Fruit fly (Drosophila melanogaster) whole organism: Measurements from ENCODE around the gene Larp7.

Experiments
- CG8478 ChIP-seq: fragments of >200 bp; optimal IDR thresholded peaks from 2 replicates; lab custom pipeline; 2018; ENCODE audit warnings: inconsistent platforms
- Dll ChIP-seq: fragments of >200 bp; optimal IDR thresholded peaks from 2 replicates; lab custom pipeline; 2017
- pan ChIP-seq: fragments of >200 bp; optimal IDR thresholded peaks from 2 replicates; lab custom pipeline; 2017
- psq ChIP-seq: fragments of >200 bp; optimal IDR thresholded peaks from 2 replicates; lab custom pipeline; 2017
- usp ChIP-seq: fragments of >200 bp; optimal IDR thresholded peaks from 2 replicates; lab custom pipeline; 2017; ENCODE audit warnings: missing biosample characterization, missing genetic modification characterization, mixed read lengths

DNA sequence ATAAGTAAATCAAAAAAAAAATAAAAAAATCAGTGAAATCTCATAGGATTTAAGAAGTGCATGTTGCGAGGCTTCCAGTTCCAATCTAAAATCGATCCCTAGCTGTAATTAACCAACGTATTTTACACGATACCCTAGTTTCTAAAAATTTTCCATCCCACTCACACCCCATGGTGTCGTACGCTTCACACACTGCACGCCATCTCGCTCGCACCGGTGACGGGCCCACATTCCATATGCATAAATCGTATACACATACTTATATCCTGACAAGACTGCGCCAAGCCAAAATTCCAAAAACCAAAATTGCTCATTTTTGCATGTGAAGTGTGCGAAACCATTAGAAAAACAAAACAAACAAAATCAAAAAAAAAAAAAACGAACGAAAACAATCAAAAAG lies 11.4 kb downstream of the Larp7 start:
- TF ChIP-seq pan: no peak
- TF ChIP-seq CG8478 (lab: Kevin White, UChicago): no peak
- TF ChIP-seq psq: no peak
- no peak for TF ChIP-seq usp (GFP tag; lab: Kevin White, UChicago)
- no peak for TF ChIP-seq Dll (lab: Kevin White, UChicago)
